Fruit fly (Drosophila melanogaster) whole organism, prepupa: ENCODE results near the gene CG13603.
A peak's percentile ranks its signal among the peaks of the same experiment; 100 is the strongest.

ENCODE experiments used
- CG10669 ChIP-seq: fragments of 200-800 bp; sonication (Bioruptor generic); optimal IDR thresholded peaks from 3 replicates; lab custom pipeline; 2018; ENCODE audit warnings: missing biosample characterization, mild to moderate bottlenecking, missing genetic modification characterization, moderate library complexity
- CG15336 ChIP-seq: fragments of 200-800 bp; sonication (Bioruptor generic); IDR thresholded peaks from 2 replicates; pipeline ENCODE4 v1.3.6; 2022; ENCODE audit warnings: missing biosample characterization, missing genetic modification characterization
- CG34406 ChIP-seq: fragments of 200-800 bp; sonication (Bioruptor generic); optimal IDR thresholded peaks from 3 replicates; lab custom pipeline; 2016; ENCODE audit warnings: missing biosample characterization, missing genetic modification characterization
- CG6163 ChIP-seq: fragments of 200-800 bp; sonication (Bioruptor generic); IDR thresholded peaks from 3 replicates; pipeline ENCODE4 v1.3.6; 2022; ENCODE audit warnings: missing biosample characterization, missing genetic modification characterization
- CG6276 ChIP-seq: fragments of 200-800 bp; sonication (Bioruptor generic); optimal IDR thresholded peaks from 2 replicates; lab custom pipeline; 2017; ENCODE audit warnings: missing biosample characterization, mild to moderate bottlenecking, missing genetic modification characterization
- CG6854 ChIP-seq: fragments of 200-800 bp; sonication (Bioruptor generic); optimal IDR thresholded peaks from 2 replicates; lab custom pipeline; 2017; ENCODE audit warnings: missing biosample characterization, mild to moderate bottlenecking, missing genetic modification characterization
- Eip78C ChIP-seq: fragments of 200-800 bp; sonication (Bioruptor generic); peaks from one replicate; lab custom pipeline; 2016; ENCODE audit warnings: missing biosample characterization, missing genetic modification characterization
- Hr39 ChIP-seq: fragments of 200-800 bp; sonication (Bioruptor generic); optimal IDR thresholded peaks from 2 replicates; lab custom pipeline; 2016; ENCODE audit warnings: missing biosample characterization, missing genetic modification characterization
- Sox102F ChIP-seq: fragments of 200-800 bp; sonication (Bioruptor generic); optimal IDR thresholded peaks from 2 replicates; lab custom pipeline; 2016; ENCODE audit warnings: missing biosample characterization, mild to moderate bottlenecking, missing genetic modification characterization
- Sox15 ChIP-seq: fragments of 200-800 bp; sonication (Bioruptor generic); optimal IDR thresholded peaks from 3 replicates; lab custom pipeline; 2016; ENCODE audit warnings: missing biosample characterization, missing genetic modification characterization
- esn ChIP-seq: fragments of 200-800 bp; sonication (Bioruptor generic); optimal IDR thresholded peaks from 2 replicates; lab custom pipeline; 2016; ENCODE audit warnings: missing biosample characterization, mild to moderate bottlenecking, missing genetic modification characterization, moderate library complexity
- fkh ChIP-seq: fragments of 200-800 bp; sonication (Bioruptor generic); optimal IDR thresholded peaks from 3 replicates; lab custom pipeline; 2017; ENCODE audit warnings: missing biosample characterization, mild to moderate bottlenecking, missing genetic modification characterization, moderate library complexity
- net ChIP-seq: fragments of 200-800 bp; sonication (Bioruptor generic); optimal IDR thresholded peaks from 3 replicates; lab custom pipeline; 2016; ENCODE audit warnings: missing biosample characterization, missing genetic modification characterization
- salr ChIP-seq, 2 experiments: fragments of 200-800 bp; sonication (Bioruptor generic); optimal IDR thresholded peaks; 3 replicates each; lab custom pipeline; 2016 to 2018; ENCODE audit warnings: missing biosample characterization in 2 of 2, missing genetic modification characterization in 2 of 2, mild to moderate bottlenecking in 1 of 2

DNA sequence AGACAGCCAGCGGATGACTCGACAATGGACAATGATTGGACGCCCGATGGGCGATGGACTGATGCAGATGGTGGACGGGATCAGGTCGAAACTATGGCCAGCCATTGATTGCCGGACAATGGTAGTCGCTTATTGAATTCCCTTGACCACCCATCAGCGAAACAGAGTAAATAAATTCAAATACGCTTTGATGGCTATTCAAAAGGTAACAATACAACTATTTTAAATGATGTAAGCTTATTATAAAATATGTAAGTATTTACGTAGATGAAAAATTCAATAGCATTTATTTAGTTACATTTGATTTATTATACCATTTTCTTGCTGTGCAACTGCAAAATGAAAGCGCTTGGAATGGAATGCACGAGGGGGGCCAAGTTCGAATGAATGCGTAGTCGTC lies 28.2 kb upstream of the CG13603 start:
- TF ChIP-seq CG34406 (GFP tag; lab: Kevin White, UChicago) (peak; percentile 13), CG15336 (GFP tag; lab: Robert Waterston, UW) (0 out of 2 replicates have a peak, but pooled peaks have one; percentile 19), CG10669 (no peak), Sox102F (GFP tag; lab: Kevin White, UChicago) (no peak), CG6276 (GFP tag; lab: Kevin White, UChicago) (no peak), CG6854 (GFP tag; lab: Kevin White, UChicago) (no peak), Eip78C (GFP tag; lab: Kevin White, UChicago) (peak; percentile 83), esn (peak; percentile 10), Sox15 (GFP tag; lab: Kevin White, UChicago) (no peak), Hr39 (GFP tag; lab: Kevin White, UChicago) (no peak), salr (GFP tag; optimal IDR thresholded peaks at IDR 0.05; lab: Kevin White, UChicago) (no peak), net (GFP tag; lab: Kevin White, UChicago) (no peak), CG6163 (GFP tag; lab: Robert Waterston, UW) (peak; percentile 15; the same call in 1 of the 3 replicates), fkh (GFP tag; lab: Kevin White, UChicago) (no peak)
